Fruit fly (Drosophila melanogaster) whole organism, embryonic: ENCODE data around the gene HSPBAP1.

ENCODE experiments used
- Blimp-1 ChIP-seq: fragments of 200-800 bp; sonication (Bioruptor generic); optimal IDR thresholded peaks from 3 replicates; lab custom pipeline; 2018; ENCODE audit warnings: missing biosample characterization, missing genetic modification characterization, mild to moderate bottlenecking, moderate library complexity, missing genetic modification reagents
- CG10147 ChIP-seq: fragments of 200-800 bp; sonication (Bioruptor generic); optimal IDR thresholded peaks from 2 replicates; lab custom pipeline; 2019; ENCODE audit warnings: missing biosample characterization, mild to moderate bottlenecking, missing genetic modification characterization, moderate library complexity
- CG31224 ChIP-seq: fragments of 200-800 bp; sonication (Bioruptor generic); IDR thresholded peaks from 2 replicates; pipeline ENCODE4 v1.3.6; 2022; ENCODE audit warnings: missing biosample characterization, missing genetic modification characterization
- CG6254 ChIP-seq: fragments of 200-800 bp; sonication (Bioruptor generic); optimal IDR thresholded peaks from 3 replicates; lab custom pipeline; 2017; ENCODE audit warnings: mild to moderate bottlenecking, missing biosample characterization, missing genetic modification reagents, missing genetic modification characterization
- CrebB ChIP-seq: fragments of 200-800 bp; sonication (Bioruptor generic); optimal IDR thresholded peaks from 3 replicates; lab custom pipeline; 2018; ENCODE audit warnings: missing biosample characterization, mild to moderate bottlenecking, missing genetic modification characterization
- ash1 ChIP-seq: fragments of 200-800 bp; sonication (Bioruptor generic); optimal IDR thresholded peaks from 2 replicates; lab custom pipeline; 2018; ENCODE audit warnings: missing biosample characterization, mild to moderate bottlenecking, missing genetic modification characterization
- crp ChIP-seq, 2 experiments: fragments of 200-800 bp; sonication (Bioruptor generic); optimal IDR thresholded peaks; 2 replicates in 1 of 2; 3 replicates in 1 of 2; lab custom pipeline; 2017; ENCODE audit warnings: missing biosample characterization in 2 of 2, missing genetic modification characterization in 2 of 2, mild to moderate bottlenecking in 1 of 2, moderate library complexity in 1 of 2
- hkb ChIP-seq, 2 experiments: fragments of 200-800 bp in 1 of 2; fragments of >200 bp in 1 of 2; sonication (Bioruptor generic) in 1 of 2; IDR thresholded peaks in 1 of 2; optimal IDR thresholded peaks in 1 of 2; 2 replicates each; pipeline versions ENCODE4 v1.3.6 to Lab custom; 2017 to 2022; ENCODE audit warnings: missing biosample characterization in 1 of 2, missing genetic modification characterization in 1 of 2
- oc ChIP-seq: fragments of 200-800 bp; sonication (Bioruptor generic); optimal IDR thresholded peaks from 2 replicates; lab custom pipeline; 2018; ENCODE audit warnings: missing biosample characterization, mild to moderate bottlenecking, missing genetic modification characterization, moderate library complexity
- pb ChIP-seq: fragments of 200-800 bp; sonication (Bioruptor generic); optimal IDR thresholded peaks from 3 replicates; lab custom pipeline; 2016; ENCODE audit warnings: missing biosample characterization, missing genetic modification characterization
- sima ChIP-seq: fragments of 200-800 bp; sonication (Bioruptor generic); optimal IDR thresholded peaks from 2 replicates; lab custom pipeline; 2016; ENCODE audit warnings: missing biosample characterization, missing genetic modification characterization
- ttk ChIP-seq: fragments of 200-800 bp; sonication (Bioruptor generic); IDR thresholded peaks from 2 replicates; pipeline ENCODE4 v2.1.2; 2022; ENCODE audit warnings: missing biosample characterization, missing genetic modification characterization

DNA sequence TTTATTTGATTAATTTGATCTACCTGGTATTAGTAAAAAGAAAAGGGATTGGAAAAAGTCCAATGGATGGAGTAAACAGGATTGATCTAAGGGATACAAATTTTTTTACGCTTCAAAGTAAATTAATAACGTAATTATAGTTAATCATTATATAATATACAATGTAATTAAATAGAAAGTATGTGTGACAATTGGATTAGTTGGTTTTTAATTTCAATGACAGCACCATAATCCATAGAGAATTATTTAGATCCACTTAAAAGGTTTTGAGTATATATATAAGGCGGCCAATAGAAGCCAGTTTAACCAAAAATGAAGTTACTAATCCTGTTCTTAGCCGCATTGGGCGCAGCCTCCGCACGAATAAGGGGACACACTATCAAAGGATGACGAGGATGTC lies 452 bp upstream of the HSPBAP1 start, which contains the start of gene Acp98AB:
- no peak for TF ChIP-seq Blimp-1 (GFP tag; lab: Kevin White, UChicago)
- no peak for TF ChIP-seq CG6254 (GFP tag; lab: Kevin White, UChicago)
- no peak for TF ChIP-seq sima (GFP tag; lab: Kevin White, UChicago)
- TF ChIP-seq oc, result no peak
- no peak for TF ChIP-seq ttk (GFP tag; lab: Robert Waterston, UW)
- no peak for TF ChIP-seq CG31224 (GFP tag; lab: Robert Waterston, UW)
- TF ChIP-seq hkb (optimal IDR thresholded peaks at IDR 0.05; lab: Kevin White, UChicago), result no peak
- no peak for TF ChIP-seq hkb (GFP tag; IDR thresholded peaks at IDR 0.05; lab: Robert Waterston, UW)
- TF ChIP-seq ash1 (GFP tag; lab: Kevin White, UChicago), result no peak
- TF ChIP-seq crp (GFP tag; optimal IDR thresholded peaks at IDR 0.05; lab: Kevin White, UChicago), result no peak
- no peak for TF ChIP-seq CrebB
- TF ChIP-seq CG10147, result no peak
- TF ChIP-seq pb (GFP tag; lab: Kevin White, UChicago), result no peak
